Worm (Caenorhabditis elegans) whole organism, early embryonic: ENCODE results near the gene F36D3.16.
"Not testable (repeated sequence)": the region's sequence is repeated elsewhere in the genome, so short reads cannot be mapped to it uniquely, and the experiment has no call there.

Source experiments
- B0310.2 ChIP-seq: sonication (generic microtip); optimal IDR thresholded peaks from 2 replicates; lab custom pipeline; 2016; ENCODE audit warnings: mild to moderate bottlenecking, missing genetic modification characterization, missing compliant biosample characterization
- F13C5.2 ChIP-seq: sonication (generic microtip); optimal IDR thresholded peaks from 2 replicates; lab custom pipeline; 2017; ENCODE audit warnings: mild to moderate bottlenecking, missing genetic modification characterization, inconsistent platforms, missing compliant biosample characterization
- aly-1 ChIP-seq: sonication (generic microtip); optimal IDR thresholded peaks from 2 replicates; lab custom pipeline; 2016; ENCODE audit warnings: missing genetic modification characterization, missing compliant biosample characterization
- ama-1 ChIP-seq: fragments of 150-350 bp; optimal IDR thresholded peaks from 2 replicates; lab custom pipeline; 2014
- ceh-13 ChIP-seq: fragments of 200-800 bp; sonication (Bioruptor generic); optimal IDR thresholded peaks from 2 replicates; lab custom pipeline; 2018; ENCODE audit warnings: mild to moderate bottlenecking, missing genetic modification characterization, missing compliant biosample characterization
- ceh-36 ChIP-seq: sonication (generic microtip); optimal IDR thresholded peaks from 2 replicates; lab custom pipeline; 2016; ENCODE audit warnings: missing genetic modification characterization, inconsistent platforms, missing compliant biosample characterization
- ets-7 ChIP-seq: sonication (generic microtip); optimal IDR thresholded peaks from 2 replicates; lab custom pipeline; 2016; ENCODE audit warnings: missing genotype, missing genetic modification characterization, missing compliant biosample characterization
- flt-1 ChIP-seq: fragments of 200-800 bp; sonication (Bioruptor generic); IDR thresholded peaks from 2 replicates; pipeline ENCODE4 v1.3.6; 2022; ENCODE audit warnings: missing genetic modification characterization, missing compliant biosample characterization
- hmbx-1 ChIP-seq: sonication (generic microtip); optimal IDR thresholded peaks from 2 replicates; lab custom pipeline; 2016; ENCODE audit warnings: mild to moderate bottlenecking, missing genetic modification characterization, missing compliant biosample characterization
- hmg-4 ChIP-seq: fragments of 200-800 bp; sonication (Bioruptor generic); optimal IDR thresholded peaks from 2 replicates; lab custom pipeline; 2018; ENCODE audit warnings: mild to moderate bottlenecking, missing genetic modification characterization, missing compliant biosample characterization
- hnd-1 ChIP-seq: sonication (generic microtip); optimal IDR thresholded peaks from 2 replicates; lab custom pipeline; 2016; ENCODE audit warnings: missing genetic modification characterization, missing compliant biosample characterization
- pes-1 ChIP-seq: fragments of 200-800 bp; sonication (Bioruptor generic); IDR thresholded peaks from 2 replicates; pipeline ENCODE4 v1.3.6; 2022; ENCODE audit warnings: missing genetic modification reagents, missing genetic modification characterization, missing compliant biosample characterization
- scrt-1 ChIP-seq: fragments of 200-800 bp; sonication (Bioruptor generic); IDR thresholded peaks from 2 replicates; pipeline ENCODE4 v1.3.6; 2022; ENCODE audit warnings: missing genetic modification characterization, missing compliant biosample characterization
- sea-1 ChIP-seq: fragments of 200-800 bp; sonication (Bioruptor generic); conservative IDR thresholded peaks from 2 replicates; pipeline ENCODE4 v1.3.6; 2022; ENCODE audit warnings: missing genetic modification characterization, missing compliant biosample characterization
- tbx-11 ChIP-seq: fragments of 200-800 bp; sonication (Bioruptor generic); IDR thresholded peaks from 2 replicates; pipeline ENCODE4 v1.3.6; 2022; ENCODE audit warnings: missing genetic modification characterization, missing compliant biosample characterization
- tbx-37 ChIP-seq: fragments of 200-800 bp; sonication (Bioruptor generic); conservative IDR thresholded peaks from 2 replicates; pipeline ENCODE4 v1.3.6; 2022; ENCODE audit warnings: missing genetic modification reagents, missing genetic modification characterization, missing compliant biosample characterization
- tra-4 ChIP-seq: sonication (generic microtip); optimal IDR thresholded peaks from 2 replicates; lab custom pipeline; 2017; ENCODE audit warnings: missing genetic modification characterization, missing compliant biosample characterization

Gene F36D3.16

ce11 chrV:16515140-16515539 is 12.8 kb upstream of the F36D3.16 start, which contains the start of gene F36D3.5:
Gene F36D3.5, minus strand, starts transcription at chrV:16515240.
- not testable (repeated sequence) for TF ChIP-seq scrt-1 (GFP tag; lab: Robert Waterston, UW); tbx-37 (GFP tag; lab: Robert Waterston, UW); ets-7 (tag; lab: Kevin White, UChicago)

- TF ChIP-seq tbx-37 (GFP tag; lab: Robert Waterston, UW) (no peak), ama-1 (no peak), F13C5.2 (tag; lab: Kevin White, UChicago) (no peak), scrt-1 (GFP tag; lab: Robert Waterston, UW) (no peak), hmbx-1 (tag; lab: Kevin White, UChicago) (no peak), hnd-1 (tag; lab: Kevin White, UChicago) (no peak), ceh-13 (GFP tag; lab: Kevin White, UChicago) (no peak)
These were observed 10.3 kb upstream of the F36D3.16 start, which contains the start of gene F36D3.4 for ce11 chrV:16517619-16518018. Gene F36D3.4, minus strand, starts transcription at chrV:16517719.

ce11 chrV:16522242-16522641 is 5.7 kb upstream of the F36D3.16 start, which contains the start of gene srw-34:
Gene srw-34, minus strand, starts transcription at chrV:16522342.
- TF ChIP-seq F13C5.2 (tag; lab: Kevin White, UChicago) (no peak), ets-7 (tag; lab: Kevin White, UChicago) (no peak), pes-1 (GFP tag; lab: Robert Waterston, UW) (no peak), tbx-37 (GFP tag; lab: Robert Waterston, UW) (no peak), B0310.2 (tag; lab: Kevin White, UChicago) (no peak), tbx-11 (GFP tag; lab: Robert Waterston, UW) (no peak), aly-1 (tag; lab: Kevin White, UChicago) (no peak), tra-4 (tag; lab: Kevin White, UChicago) (no peak), scrt-1 (GFP tag; lab: Robert Waterston, UW) (no peak), hnd-1 (tag; lab: Kevin White, UChicago) (no peak), flt-1 (GFP tag; lab: Robert Waterston, UW) (no peak), hmbx-1 (tag; lab: Kevin White, UChicago) (no peak), ama-1 (no peak), ceh-36 (tag; lab: Kevin White, UChicago) (no peak), sea-1 (GFP tag; lab: Robert Waterston, UW) (no peak)

- TF ChIP-seq ama-1 (no peak), ets-7 (tag; lab: Kevin White, UChicago) (no peak), B0310.2 (tag; lab: Kevin White, UChicago) (no peak), hnd-1 (tag; lab: Kevin White, UChicago) (no peak), tra-4 (tag; lab: Kevin White, UChicago) (no peak), hmg-4 (GFP tag; lab: Kevin White, UChicago) (no peak), tbx-37 (GFP tag; lab: Robert Waterston, UW) (no peak), tbx-11 (GFP tag; lab: Robert Waterston, UW) (no peak), hmbx-1 (tag; lab: Kevin White, UChicago) (no peak), F13C5.2 (tag; lab: Kevin White, UChicago) (no peak), ceh-36 (tag; lab: Kevin White, UChicago) (no peak), ceh-13 (GFP tag; lab: Kevin White, UChicago) (no peak), pes-1 (GFP tag; lab: Robert Waterston, UW) (no peak), scrt-1 (GFP tag; lab: Robert Waterston, UW) (no peak), sea-1 (GFP tag; lab: Robert Waterston, UW) (no peak)
These were observed 1.0 kb upstream of the F36D3.16 start, which contains the start of gene F36D3.8 for ce11 chrV:16526858-16527257. Gene F36D3.8, plus strand, starts transcription at chrV:16527158.

ce11 chrV:16534000-16534399 is 6.1 kb downstream of the F36D3.16 start, which contains the start of gene cpr-2:
Gene cpr-2, minus strand, starts transcription at chrV:16534100.
- TF ChIP-seq B0310.2 (tag; lab: Kevin White, UChicago): no peak
- TF ChIP-seq hmbx-1 (tag; lab: Kevin White, UChicago): no peak
- TF ChIP-seq F13C5.2 (tag; lab: Kevin White, UChicago): no peak
- TF ChIP-seq ceh-13 (GFP tag; lab: Kevin White, UChicago): no peak
- TF ChIP-seq pes-1 (GFP tag; lab: Robert Waterston, UW): no peak
- TF ChIP-seq tbx-11 (GFP tag; lab: Robert Waterston, UW): no peak
- TF ChIP-seq tra-4 (tag; lab: Kevin White, UChicago): no peak
- no peak for TF ChIP-seq hmg-4 (GFP tag; lab: Kevin White, UChicago)
- no peak for TF ChIP-seq tbx-37 (GFP tag; lab: Robert Waterston, UW)
- no peak for TF ChIP-seq sea-1 (GFP tag; lab: Robert Waterston, UW)
- no peak for TF ChIP-seq ets-7 (tag; lab: Kevin White, UChicago)
- no peak for TF ChIP-seq ceh-36 (tag; lab: Kevin White, UChicago)
- no peak for TF ChIP-seq hnd-1 (tag; lab: Kevin White, UChicago)
- no peak for TF ChIP-seq aly-1 (tag; lab: Kevin White, UChicago)
- no peak for TF ChIP-seq ama-1
- no peak for TF ChIP-seq scrt-1 (GFP tag; lab: Robert Waterston, UW)
- TF ChIP-seq flt-1 (GFP tag; lab: Robert Waterston, UW): no peak

- TF ChIP-seq ceh-13 (GFP tag; lab: Kevin White, UChicago): no peak
- TF ChIP-seq tbx-37 (GFP tag; lab: Robert Waterston, UW): no peak
- TF ChIP-seq scrt-1 (GFP tag; lab: Robert Waterston, UW): no peak
- TF ChIP-seq B0310.2 (tag; lab: Kevin White, UChicago): no peak
- no peak for TF ChIP-seq sea-1 (GFP tag; lab: Robert Waterston, UW)
- no peak for TF ChIP-seq ceh-36 (tag; lab: Kevin White, UChicago)
- TF ChIP-seq pes-1 (GFP tag; lab: Robert Waterston, UW): no peak
- TF ChIP-seq tbx-11 (GFP tag; lab: Robert Waterston, UW): no peak
- TF ChIP-seq tra-4 (tag; lab: Kevin White, UChicago): no peak
- no peak for TF ChIP-seq ama-1
- TF ChIP-seq aly-1 (tag; lab: Kevin White, UChicago): no peak
- no peak for TF ChIP-seq F13C5.2 (tag; lab: Kevin White, UChicago)
- no peak for TF ChIP-seq hmbx-1 (tag; lab: Kevin White, UChicago)
- TF ChIP-seq flt-1 (GFP tag; lab: Robert Waterston, UW): no peak
- TF ChIP-seq hmg-4 (GFP tag; lab: Kevin White, UChicago): no peak
- TF ChIP-seq hnd-1 (tag; lab: Kevin White, UChicago): no peak
- no peak for TF ChIP-seq ets-7 (tag; lab: Kevin White, UChicago)
These were observed 7.3 kb downstream of the F36D3.16 start, which contains the start of gene Y32B12B.8 for ce11 chrV:16535172-16535571. Gene Y32B12B.8, plus strand, starts transcription at chrV:16535472.
